Worm (Caenorhabditis elegans) whole organism, late embryonic: Measurements from ENCODE around the gene str-71.
A peak's percentile ranks its signal among the peaks of the same experiment; 100 is the strongest.

Experiments used
- C38D4.7 ChIP-seq: fragments of 200-800 bp; sonication (Bioruptor generic); optimal IDR thresholded peaks from 2 replicates; lab custom pipeline; 2018; ENCODE audit warnings: mild to moderate bottlenecking, missing genetic modification characterization, moderate library complexity, missing compliant biosample characterization
- F13H6.1 ChIP-seq: sonication (generic microtip); optimal IDR thresholded peaks from 2 replicates; lab custom pipeline; 2016; ENCODE audit warnings: missing genetic modification characterization, missing compliant biosample characterization
- K02D7.2 ChIP-seq: sonication (generic microtip); optimal IDR thresholded peaks from 2 replicates; lab custom pipeline; 2017; ENCODE audit warnings: mild to moderate bottlenecking, missing genetic modification characterization, missing compliant biosample characterization
- T23F11.4 ChIP-seq: fragments of 200-800 bp; sonication (Bioruptor generic); optimal IDR thresholded peaks from 2 replicates; lab custom pipeline; 2018; ENCODE audit warnings: mild to moderate bottlenecking, missing genetic modification characterization, missing compliant biosample characterization
- ceh-14 ChIP-seq: sonication (generic microtip); optimal IDR thresholded peaks from 2 replicates; lab custom pipeline; 2016; ENCODE audit warnings: missing genotype, missing genetic modification characterization, missing compliant biosample characterization
- ceh-22 ChIP-seq: sonication (generic microtip); optimal IDR thresholded peaks from 2 replicates; lab custom pipeline; 2017; ENCODE audit warnings: missing biosample characterization, missing genetic modification characterization
- ceh-24 ChIP-seq: sonication (generic microtip); optimal IDR thresholded peaks from 2 replicates; lab custom pipeline; 2016; ENCODE audit warnings: mild to moderate bottlenecking, missing genetic modification characterization, missing compliant biosample characterization
- ceh-6 ChIP-seq: fragments of 200-800 bp; sonication (Bioruptor generic); optimal IDR thresholded peaks from 2 replicates; lab custom pipeline; 2018; ENCODE audit warnings: mild to moderate bottlenecking, missing genetic modification characterization, missing compliant biosample characterization
- che-1 ChIP-seq: sonication (generic microtip); optimal IDR thresholded peaks from 2 replicates; lab custom pipeline; 2016; ENCODE audit warnings: mild to moderate bottlenecking, missing genetic modification characterization, missing compliant biosample characterization
- elt-2 ChIP-seq: sonication (generic microtip); optimal IDR thresholded peaks from 2 replicates; lab custom pipeline; 2016; ENCODE audit warnings: missing genetic modification reagents, missing genetic modification characterization, missing compliant biosample characterization
- elt-4 ChIP-seq: sonication (generic microtip); optimal IDR thresholded peaks from 2 replicates; lab custom pipeline; 2016; ENCODE audit warnings: missing genetic modification characterization, missing compliant biosample characterization
- ets-4 ChIP-seq: sonication (generic microtip); optimal IDR thresholded peaks from 2 replicates; lab custom pipeline; 2016; ENCODE audit warnings: missing genetic modification characterization, missing compliant biosample characterization
- fax-1 ChIP-seq: sonication (generic microtip); optimal IDR thresholded peaks from 2 replicates; lab custom pipeline; 2016; ENCODE audit warnings: missing genotype, missing genetic modification characterization, missing compliant biosample characterization
- fkh-10 ChIP-seq: fragments of 150-350 bp; optimal IDR thresholded peaks from 2 replicates; lab custom pipeline; 2014; ENCODE audit warnings: missing biosample characterization, missing genetic modification reagents, missing genetic modification characterization
- fkh-6 ChIP-seq: sonication (generic microtip); optimal IDR thresholded peaks from 2 replicates; lab custom pipeline; 2016; ENCODE audit warnings: missing genetic modification characterization, missing compliant biosample characterization
- hlh-13 ChIP-seq: fragments of 200-800 bp; sonication (Bioruptor generic); optimal IDR thresholded peaks from 2 replicates; lab custom pipeline; 2018; ENCODE audit warnings: mild to moderate bottlenecking, missing genetic modification characterization, missing compliant biosample characterization
- hlh-30 ChIP-seq: sonication (generic microtip); optimal IDR thresholded peaks from 2 replicates; lab custom pipeline; 2017; ENCODE audit warnings: antibody characterized with exemption, missing genetic modification characterization, missing compliant biosample characterization; ENCODE audit not compliant: insufficient read depth
- lim-6 ChIP-seq: sonication (generic microtip); optimal IDR thresholded peaks from 2 replicates; lab custom pipeline; 2016; ENCODE audit warnings: missing genetic modification characterization, missing compliant biosample characterization
- lin-11 ChIP-seq: fragments of 200-800 bp; sonication (Bioruptor generic); optimal IDR thresholded peaks from 2 replicates; lab custom pipeline; 2018; ENCODE audit warnings: mild to moderate bottlenecking, missing genetic modification characterization, missing compliant biosample characterization
- nfya-1 ChIP-seq: sonication (generic microtip); optimal IDR thresholded peaks from 2 replicates; lab custom pipeline; 2017; ENCODE audit warnings: missing genetic modification characterization, mild to moderate bottlenecking, missing compliant biosample characterization, antibody characterized with exemption, moderate library complexity
- nhr-232 ChIP-seq: sonication (generic microtip); optimal IDR thresholded peaks from 2 replicates; lab custom pipeline; 2016; ENCODE audit warnings: missing genetic modification characterization, missing compliant biosample characterization
- pax-1 ChIP-seq: fragments of 150-350 bp; optimal IDR thresholded peaks from 2 replicates; lab custom pipeline; 2014; ENCODE audit warnings: missing biosample characterization, missing genetic modification characterization
- pha-2 ChIP-seq: sonication (generic microtip); optimal IDR thresholded peaks from 2 replicates; lab custom pipeline; 2017; ENCODE audit warnings: mild to moderate bottlenecking, missing genetic modification characterization, missing compliant biosample characterization
- pha-4 ChIP-seq: fragments of 150-350 bp; optimal IDR thresholded peaks from 2 replicates; lab custom pipeline; 2018; ENCODE audit warnings: missing biosample characterization, missing genetic modification reagents, missing genetic modification characterization
- pqm-1 ChIP-seq: sonication (generic microtip); optimal IDR thresholded peaks from 2 replicates; lab custom pipeline; 2016; ENCODE audit warnings: missing genetic modification characterization, missing compliant biosample characterization
- rnt-1 ChIP-seq: sonication (generic microtip); optimal IDR thresholded peaks from 2 replicates; lab custom pipeline; 2016; ENCODE audit warnings: missing genetic modification characterization, missing compliant biosample characterization
- syd-9 ChIP-seq: sonication (generic microtip); optimal IDR thresholded peaks from 2 replicates; lab custom pipeline; 2016; ENCODE audit warnings: mild to moderate bottlenecking, missing genetic modification characterization, moderate library complexity, missing compliant biosample characterization
- tbx-2 ChIP-seq: sonication (generic microtip); optimal IDR thresholded peaks from 2 replicates; lab custom pipeline; 2016; ENCODE audit warnings: missing genetic modification characterization, missing compliant biosample characterization
- tbx-7 ChIP-seq: sonication (generic microtip); optimal IDR thresholded peaks from 2 replicates; lab custom pipeline; 2016; ENCODE audit warnings: missing genotype, missing genetic modification characterization, missing compliant biosample characterization
- unc-3 ChIP-seq, 2 experiments: fragments of 200-800 bp in 1 of 2; sonication (Bioruptor generic) in 1 of 2; sonication (generic microtip) in 1 of 2; conservative IDR thresholded peaks in 1 of 2; optimal IDR thresholded peaks in 1 of 2; 2 replicates each; pipeline versions ENCODE4 v1.3.6 to Lab custom; 2016 to 2022; ENCODE audit warnings: missing compliant biosample characterization in 2 of 2, missing genetic modification characterization in 2 of 2, missing genetic modification reagents in 1 of 2
- unc-55 ChIP-seq: sonication (generic microtip); optimal IDR thresholded peaks from 2 replicates; lab custom pipeline; 2017; ENCODE audit warnings: missing biosample characterization, missing genetic modification reagents, missing genetic modification characterization
- unc-86 ChIP-seq: sonication (generic microtip); optimal IDR thresholded peaks from 2 replicates; lab custom pipeline; 2016; ENCODE audit warnings: missing genetic modification characterization, missing compliant biosample characterization
- zip-5 ChIP-seq: sonication (generic microtip); optimal IDR thresholded peaks from 2 replicates; lab custom pipeline; 2016; ENCODE audit warnings: missing genetic modification characterization, missing compliant biosample characterization

Gene str-71

ce11 chrV:15444615-15445014 lies 14.4 kb downstream of the str-71 start, which contains the start of gene T26H5.9:
Gene T26H5.9 (plus strand): TSS chrV:15444916.
- TF ChIP-seq ets-4 (tag; lab: Kevin White, UChicago), result no peak

ce11 chrV:15444188-15444587 lies 14.8 kb downstream of the str-71 start, which contains the start of gene T26H5.11:
Gene T26H5.11 (minus strand): TSS chrV:15444288.
- TF ChIP-seq ets-4 (tag; lab: Kevin White, UChicago), result no peak
- TF ChIP-seq tbx-2 (tag; lab: Kevin White, UChicago), result no peak
- no peak for TF ChIP-seq lim-6
- no peak for TF ChIP-seq ceh-14
- TF ChIP-seq che-1 (tag; lab: Kevin White, UChicago), result no peak
- TF ChIP-seq pax-1 (tag; lab: Kevin White, UChicago), result no peak
- TF ChIP-seq hlh-13 (GFP tag; lab: Kevin White, UChicago), result no peak
- no peak for TF ChIP-seq lin-11 (tag; lab: Kevin White, UChicago)
- no peak for TF ChIP-seq unc-55

DNA sequence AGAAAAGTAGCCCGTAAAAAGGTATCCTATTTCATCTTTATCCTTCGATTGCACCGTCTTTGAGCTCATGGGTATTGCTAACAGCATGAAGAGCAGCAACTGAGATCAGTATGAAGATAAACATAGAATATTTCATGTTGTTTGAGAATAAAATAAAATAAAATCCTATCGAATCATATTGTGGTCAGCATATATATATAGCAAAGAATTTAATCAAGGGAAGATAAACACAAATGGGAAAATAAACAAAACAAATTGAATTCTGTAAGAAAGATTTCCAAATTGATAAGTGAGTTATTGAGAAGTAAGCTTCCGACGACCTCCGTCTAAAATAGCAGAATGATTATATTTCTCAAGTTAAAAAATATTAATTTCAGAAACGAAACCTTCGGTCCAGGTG lies 15.3 kb downstream of the str-71 start, which contains the start of gene T26H5.10:
T26H5.10 (minus strand) TSS at position 101 of the 400 bp plus-strand sequence.
- TF ChIP-seq syd-9 (tag; lab: Kevin White, UChicago) (no peak), fkh-10 (GFP tag; lab: Kevin White, UChicago) (no peak), elt-2 (tag; lab: Kevin White, UChicago) (no peak), nhr-232 (no peak), pha-4 (tag; lab: Kevin White, UChicago) (no peak), elt-4 (tag; lab: Kevin White, UChicago) (no peak), ceh-24 (no peak), nfya-1 (tag; lab: Kevin White, UChicago) (no peak), tbx-7 (tag; lab: Kevin White, UChicago) (no peak), rnt-1 (tag; lab: Kevin White, UChicago) (no peak), pha-2 (tag; lab: Kevin White, UChicago) (no peak), ceh-14 (no peak), K02D7.2 (tag; lab: Kevin White, UChicago) (no peak), fkh-6 (tag; lab: Kevin White, UChicago) (no peak), hlh-30 (tag; lab: Kevin White, UChicago) (no peak), ceh-6 (GFP tag; lab: Kevin White, UChicago) (no peak), T23F11.4 (GFP tag; lab: Kevin White, UChicago) (no peak), F13H6.1 (tag; lab: Kevin White, UChicago) (no peak), pqm-1 (tag; lab: Kevin White, UChicago) (no peak), ceh-22 (no peak)

ce11 chrV:15442384-15442783 lies 16.6 kb downstream of the str-71 start:
- no peak for TF ChIP-seq fax-1 (tag; lab: Kevin White, UChicago)
- TF ChIP-seq nfya-1 (tag; lab: Kevin White, UChicago), result peak; percentile 68

DNA sequence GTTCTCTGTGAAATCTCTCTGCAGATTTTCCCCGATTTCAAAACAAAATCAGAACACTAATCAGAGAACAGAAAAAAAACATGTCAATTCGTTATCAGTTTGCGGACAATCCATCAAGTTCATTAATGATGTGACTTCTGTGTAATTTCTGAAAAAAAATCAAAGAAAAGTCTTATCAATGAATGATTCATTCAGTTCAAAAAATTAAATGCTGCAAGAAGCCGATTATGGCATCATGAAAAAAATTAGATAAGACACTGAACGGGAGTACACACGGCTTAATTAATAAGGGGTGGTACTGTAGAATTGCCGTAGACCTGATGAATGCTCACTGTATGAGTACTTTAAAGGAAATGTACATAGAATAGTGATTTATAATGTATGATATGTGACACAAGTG lies 22.9 kb downstream of the str-71 start:
- TF ChIP-seq unc-86 (tag; lab: Kevin White, UChicago) (no peak), C38D4.7 (no peak), nfya-1 (tag; lab: Kevin White, UChicago) (no peak), zip-5 (tag; lab: Kevin White, UChicago) (no peak), fax-1 (tag; lab: Kevin White, UChicago) (no peak), unc-3 (GFP tag; conservative IDR thresholded peaks at IDR 0.05; lab: Robert Waterston, UW) (no peak), unc-3 (tag; optimal IDR thresholded peaks at IDR 0.05; lab: Kevin White, UChicago) (no peak), T23F11.4 (GFP tag; lab: Kevin White, UChicago) (no peak)
